Worm (Caenorhabditis elegans): ENCODE results near the gene Y116A8C.40.

DNA sequence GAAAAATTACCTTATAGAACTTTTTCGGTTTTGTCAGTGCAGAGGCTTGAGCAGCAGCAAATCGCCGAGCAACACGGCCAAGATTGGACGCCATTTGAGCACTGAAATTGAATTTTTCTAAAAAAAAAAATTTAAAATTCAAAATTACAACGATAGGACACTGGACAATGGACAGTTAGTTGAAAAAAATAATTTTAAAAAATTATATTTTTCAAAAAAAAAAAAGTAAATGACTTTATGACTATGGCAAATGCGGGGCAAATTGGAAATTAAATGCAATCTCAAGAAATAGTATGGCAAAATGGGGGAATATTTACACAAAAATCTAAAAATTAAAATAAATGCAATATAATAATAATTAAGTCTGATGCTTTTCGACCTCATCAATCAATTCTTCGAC lies 54.6 kb downstream of the Y116A8C.40 start, which contains the start of gene Y116A8C.27:
- no peak for TF ChIP-seq Y79H2A.3 (GFP tag; conservative IDR thresholded peaks at IDR 0.05)
- TF ChIP-seq F57A8.1 (GFP tag; optimal IDR thresholded peaks at IDR 0.05), result no peak
- peak; percentile 4 for TF ChIP-seq snpc-4 (GFP tag; optimal IDR thresholded peaks at IDR 0.05)
- TF ChIP-seq snpc-4 (tag; optimal IDR thresholded peaks at IDR 0.05), result no peak
- no peak for TF ChIP-seq akir-1 (GFP tag; optimal IDR thresholded peaks at IDR 0.05)
- no peak for TF ChIP-seq ZK185.1 (tag; optimal IDR thresholded peaks at IDR 0.05; ENCODE audit: poor library complexity, severe bottlenecking)
- no peak for TF ChIP-seq lin-54 (GFP tag; optimal IDR thresholded peaks at IDR 0.05)
- TF ChIP-seq him-1 (tag; optimal IDR thresholded peaks at IDR 0.05), result no peak
- no peak for TF ChIP-seq xnd-1 (tag; optimal IDR thresholded peaks at IDR 0.05)
- TF ChIP-seq mes-4 (tag; optimal IDR thresholded peaks at IDR 0.05), result no peak
- TF ChIP-seq T07F8.4 (tag; optimal IDR thresholded peaks at IDR 0.05), result no peak
- TF ChIP-seq egrh-3 (GFP tag; IDR thresholded peaks at IDR 0.05), result no peak
- TF ChIP-seq lin-40 (tag; optimal IDR thresholded peaks at IDR 0.05), result no peak
- no peak for TF ChIP-seq pha-4 (tag; optimal IDR thresholded peaks at IDR 0.05)

All from whole organism, young adult.